Fruit fly (Drosophila melanogaster) whole organism, adult: ENCODE measurements around the gene tal-1A.

ENCODE experiments used
- CG11617 ChIP-seq: fragments of 200-800 bp; sonication (Bioruptor generic); optimal IDR thresholded peaks from 2 replicates; lab custom pipeline; 2017; ENCODE audit warnings: mild to moderate bottlenecking, missing biosample characterization, missing genetic modification reagents, missing genetic modification characterization
- CG12768 ChIP-seq: fragments of 200-800 bp; sonication (Bioruptor generic); optimal IDR thresholded peaks from 2 replicates; lab custom pipeline; 2017; ENCODE audit warnings: missing biosample characterization, missing genetic modification characterization, mild to moderate bottlenecking, moderate library complexity, missing genetic modification reagents
- CG14711 ChIP-seq: fragments of 200-800 bp; sonication (Bioruptor generic); optimal IDR thresholded peaks from 2 replicates; lab custom pipeline; 2018; ENCODE audit warnings: missing biosample characterization, mild to moderate bottlenecking, missing genetic modification characterization, moderate library complexity
- CG1620 ChIP-seq: fragments of 200-800 bp; sonication (Bioruptor generic); optimal IDR thresholded peaks from 2 replicates; lab custom pipeline; 2016; ENCODE audit warnings: missing biosample characterization, missing genetic modification characterization
- CG33017 ChIP-seq: fragments of 200-800 bp; sonication (Bioruptor generic); optimal IDR thresholded peaks from 2 replicates; lab custom pipeline; 2018; ENCODE audit warnings: missing biosample characterization, mild to moderate bottlenecking, missing genetic modification characterization, moderate library complexity
- CG5204 ChIP-seq: fragments of 200-800 bp; sonication (Bioruptor generic); optimal IDR thresholded peaks from 2 replicates; lab custom pipeline; 2016; ENCODE audit warnings: missing biosample characterization, missing genetic modification characterization
- CG7045 ChIP-seq: fragments of 200-800 bp; sonication (Bioruptor generic); optimal IDR thresholded peaks from 2 replicates; lab custom pipeline; 2017; ENCODE audit warnings: missing biosample characterization, mild to moderate bottlenecking, missing genetic modification characterization
- CG7101 ChIP-seq: fragments of 200-800 bp; sonication (Bioruptor generic); optimal IDR thresholded peaks from 2 replicates; lab custom pipeline; 2018; ENCODE audit warnings: missing biosample characterization, mild to moderate bottlenecking, missing genetic modification characterization, moderate library complexity
- Clk ChIP-seq: fragments of 200-800 bp; sonication (Bioruptor generic); optimal IDR thresholded peaks from 2 replicates; lab custom pipeline; 2017; ENCODE audit warnings: missing biosample characterization, missing genetic modification characterization
- Crg-1 ChIP-seq: fragments of 200-800 bp; sonication (Bioruptor generic); optimal IDR thresholded peaks from 2 replicates; lab custom pipeline; 2016; ENCODE audit warnings: missing biosample characterization, missing genetic modification characterization
- Hr96 ChIP-seq: fragments of 200-800 bp; sonication (Bioruptor generic); optimal IDR thresholded peaks from 2 replicates; lab custom pipeline; 2016; ENCODE audit warnings: missing biosample characterization, missing genetic modification characterization
- Mnt ChIP-seq: fragments of 200-800 bp; sonication (Bioruptor generic); optimal IDR thresholded peaks from 2 replicates; lab custom pipeline; 2016; ENCODE audit warnings: missing biosample characterization, mild to moderate bottlenecking, missing genetic modification characterization
- bab1 ChIP-seq: fragments of 200-800 bp; sonication (Bioruptor generic); optimal IDR thresholded peaks from 3 replicates; lab custom pipeline; 2019; ENCODE audit warnings: missing biosample characterization, mild to moderate bottlenecking, missing genetic modification characterization, moderate library complexity
- cic ChIP-seq: fragments of 200-800 bp; sonication (Bioruptor generic); optimal IDR thresholded peaks from 2 replicates; lab custom pipeline; 2017; ENCODE audit warnings: missing biosample characterization, mild to moderate bottlenecking, missing genetic modification characterization, moderate library complexity
- cnc ChIP-seq, 2 experiments: fragments of >200 bp; optimal IDR thresholded peaks; 2 replicates each; lab custom pipeline; 2017
- kay ChIP-seq: fragments of 200-800 bp; sonication (Bioruptor generic); peaks from one replicate; lab custom pipeline; 2016; ENCODE audit warnings: missing biosample characterization, missing genetic modification characterization, borderline replicate concordance
- ovo ChIP-seq: fragments of 200-800 bp; sonication (Bioruptor generic); optimal IDR thresholded peaks from 2 replicates; lab custom pipeline; 2016; ENCODE audit warnings: missing biosample characterization, missing genetic modification characterization
- pad ChIP-seq: fragments of 200-800 bp; sonication (Bioruptor generic); optimal IDR thresholded peaks from 3 replicates; lab custom pipeline; 2017; ENCODE audit warnings: missing biosample characterization, missing genetic modification characterization, mild to moderate bottlenecking, moderate library complexity, missing genetic modification reagents
- tj ChIP-seq: fragments of 200-800 bp; sonication (Bioruptor generic); optimal IDR thresholded peaks from 3 replicates; lab custom pipeline; 2017; ENCODE audit warnings: missing biosample characterization, mild to moderate bottlenecking, missing genetic modification characterization, moderate library complexity
- toe ChIP-seq: fragments of 200-800 bp; sonication (Bioruptor generic); optimal IDR thresholded peaks from 2 replicates; lab custom pipeline; 2016; ENCODE audit warnings: missing biosample characterization, missing genetic modification characterization

The tal-1A gene

dm6 chr3R:13800430-13800848 lies 12.5 kb upstream of the tal-1A start:
- TF ChIP-seq Clk (GFP tag; lab: Kevin White, UChicago) (peak; percentile 83), Mnt (GFP tag; lab: Kevin White, UChicago) (no peak), CG5204 (GFP tag; lab: Kevin White, UChicago) (peak; percentile 83), Crg-1 (GFP tag; lab: Kevin White, UChicago) (peak; percentile 16), CG33017 (tag; lab: Kevin White, UChicago) (peak; percentile 90), toe (peak; percentile 75), CG11617 (peak; percentile 76), Hr96 (peak; percentile 37), CG7045 (GFP tag; lab: Kevin White, UChicago) (peak; percentile 96), CG14711 (tag; lab: Kevin White, UChicago) (peak; percentile 60), bab1 (no peak), CG12768 (GFP tag; lab: Kevin White, UChicago) (peak; percentile 96), ovo (GFP tag; lab: Kevin White, UChicago) (no peak), tj (GFP tag; lab: Kevin White, UChicago) (peak; percentile 45), cic (GFP tag; lab: Kevin White, UChicago) (peak; percentile 56), CG7101 (tag; lab: Kevin White, UChicago) (peak; percentile 81), pad (GFP tag; lab: Kevin White, UChicago) (peak; percentile 67), cnc (optimal IDR thresholded peaks at IDR 0.05; lab: Kevin White, UChicago) (no peak), kay (GFP tag; lab: Kevin White, UChicago) (peak; percentile 59), CG1620 (GFP tag; lab: Kevin White, UChicago) (no peak)

DNA sequence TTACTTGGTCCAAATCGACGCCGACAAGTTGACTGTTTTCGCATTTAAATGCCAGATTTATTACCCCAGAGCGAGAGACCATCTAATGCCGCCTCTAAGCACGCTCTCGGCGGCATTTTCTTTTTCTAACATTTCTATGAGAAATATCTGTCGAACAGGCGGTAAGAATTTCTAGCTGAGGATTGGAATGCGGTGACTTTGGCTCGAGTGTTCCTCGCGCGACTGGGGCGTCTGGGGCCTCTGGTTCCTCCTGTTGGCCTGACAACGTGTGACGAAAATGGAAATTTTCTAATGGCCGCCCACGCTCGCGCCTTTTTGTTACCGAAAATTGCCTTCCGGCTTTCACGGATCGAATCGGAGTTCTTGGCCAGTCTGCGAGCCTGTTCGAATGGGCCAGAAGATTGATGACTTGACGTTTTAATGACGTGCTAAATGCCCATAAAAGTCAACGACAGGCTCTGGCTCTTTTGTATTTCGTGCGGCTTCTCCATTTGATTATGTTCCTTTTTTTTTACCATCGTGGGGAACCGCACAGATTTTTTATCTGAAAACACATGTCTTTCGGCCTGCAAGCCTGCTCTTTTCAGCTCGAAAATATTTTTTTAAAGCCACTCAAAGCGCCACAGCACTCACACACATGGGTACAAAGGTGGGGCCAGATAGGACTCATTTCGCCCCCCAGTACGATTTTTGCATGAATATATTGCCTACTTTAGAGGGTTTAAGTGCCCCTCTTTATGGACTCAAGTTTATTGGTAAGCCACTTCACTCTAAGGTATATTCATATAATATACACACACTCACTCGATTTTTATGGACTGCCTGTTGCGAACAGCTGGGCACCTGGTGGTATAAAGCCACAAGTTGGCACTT lies 11.5 kb upstream of the tal-1A start:
- no peak for TF ChIP-seq CG7045 (GFP tag; lab: Kevin White, UChicago)
- TF ChIP-seq Mnt (GFP tag; lab: Kevin White, UChicago): no peak
- TF ChIP-seq ovo (GFP tag; lab: Kevin White, UChicago): no peak
- TF ChIP-seq cic (GFP tag; lab: Kevin White, UChicago): no peak
- no peak for TF ChIP-seq Hr96
- TF ChIP-seq toe: no peak
- no peak for TF ChIP-seq CG7101 (tag; lab: Kevin White, UChicago)
- no peak for TF ChIP-seq pad (GFP tag; lab: Kevin White, UChicago)
- TF ChIP-seq cnc (optimal IDR thresholded peaks at IDR 0.05; lab: Kevin White, UChicago): no peak
- no peak for TF ChIP-seq CG33017 (tag; lab: Kevin White, UChicago)
- no peak for TF ChIP-seq kay (GFP tag; lab: Kevin White, UChicago)
- no peak for TF ChIP-seq CG1620 (GFP tag; lab: Kevin White, UChicago)
- TF ChIP-seq bab1: no peak
- no peak for TF ChIP-seq CG5204 (GFP tag; lab: Kevin White, UChicago)
- TF ChIP-seq Clk (GFP tag; lab: Kevin White, UChicago): no peak
- TF ChIP-seq tj (GFP tag; lab: Kevin White, UChicago): no peak
- TF ChIP-seq CG11617: no peak

dm6 chr3R:13802057-13802817 lies 10.7 kb upstream of the tal-1A start:
- TF ChIP-seq cic (GFP tag; lab: Kevin White, UChicago): no peak
- TF ChIP-seq Crg-1 (GFP tag; lab: Kevin White, UChicago): no peak
- no peak for TF ChIP-seq CG33017 (tag; lab: Kevin White, UChicago)
- TF ChIP-seq Mnt (GFP tag; lab: Kevin White, UChicago): no peak
- no peak for TF ChIP-seq tj (GFP tag; lab: Kevin White, UChicago)
- TF ChIP-seq CG11617: no peak
- TF ChIP-seq CG1620 (GFP tag; lab: Kevin White, UChicago): no peak
- no peak for TF ChIP-seq kay (GFP tag; lab: Kevin White, UChicago)
- TF ChIP-seq Hr96: no peak
- TF ChIP-seq cnc (optimal IDR thresholded peaks at IDR 0.05; lab: Kevin White, UChicago): no peak
- no peak for TF ChIP-seq ovo (GFP tag; lab: Kevin White, UChicago)
- no peak for TF ChIP-seq pad (GFP tag; lab: Kevin White, UChicago)
- no peak for TF ChIP-seq toe
- no peak for TF ChIP-seq CG14711 (tag; lab: Kevin White, UChicago)
- TF ChIP-seq bab1: no peak
- no peak for TF ChIP-seq CG5204 (GFP tag; lab: Kevin White, UChicago)
- no peak for TF ChIP-seq Clk (GFP tag; lab: Kevin White, UChicago)

DNA sequence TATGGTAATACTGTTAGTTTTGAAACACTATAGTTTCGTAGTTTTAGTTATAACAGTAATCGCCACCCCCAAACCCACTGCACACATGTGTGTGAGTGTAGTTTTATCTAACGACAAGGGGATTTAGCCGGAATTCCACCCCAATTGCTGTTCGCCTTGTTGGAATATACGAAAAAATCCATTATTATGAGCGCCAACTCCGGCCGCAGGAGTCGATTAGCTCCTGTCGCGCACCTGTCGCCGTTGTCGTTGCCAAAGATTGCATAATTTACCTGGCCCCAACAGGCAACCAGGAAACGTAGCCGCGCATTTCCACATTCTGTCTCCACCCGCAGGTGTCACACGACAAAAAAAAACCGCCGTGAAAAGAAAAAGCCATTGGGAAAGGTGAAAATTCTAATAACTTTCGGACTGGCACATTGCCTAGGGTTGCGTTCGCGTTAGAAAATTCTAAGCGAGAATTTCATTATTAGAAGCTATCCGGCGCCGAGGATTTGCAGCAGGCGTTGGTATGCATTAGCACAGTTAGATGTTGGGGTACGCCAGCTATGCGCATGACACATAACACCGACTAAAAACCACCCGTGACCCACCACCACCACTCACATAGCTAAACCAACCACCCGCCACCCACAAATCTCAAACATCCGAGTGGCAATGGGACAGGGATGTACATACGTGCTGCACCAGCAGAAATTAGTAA lies 9.6 kb upstream of the tal-1A start:
- no peak for TF ChIP-seq CG12768 (GFP tag; lab: Kevin White, UChicago)
- no peak for TF ChIP-seq tj (GFP tag; lab: Kevin White, UChicago)
- no peak for TF ChIP-seq cic (GFP tag; lab: Kevin White, UChicago)
- TF ChIP-seq CG14711 (tag; lab: Kevin White, UChicago): no peak
- no peak for TF ChIP-seq Crg-1 (GFP tag; lab: Kevin White, UChicago)
- TF ChIP-seq cnc (optimal IDR thresholded peaks at IDR 0.05; lab: Kevin White, UChicago): no peak
- TF ChIP-seq Clk (GFP tag; lab: Kevin White, UChicago): no peak
- TF ChIP-seq bab1: no peak
- no peak for TF ChIP-seq pad (GFP tag; lab: Kevin White, UChicago)
- no peak for TF ChIP-seq CG7045 (GFP tag; lab: Kevin White, UChicago)
